Fruit fly (Drosophila melanogaster) whole organism: ENCODE results near the gene CG12655.
"Not testable (repeated sequence)": the region's sequence is repeated elsewhere in the genome, so short reads cannot be mapped to it uniquely, and the experiment has no call there.

Experiments used
- CG8478 ChIP-seq: fragments of >200 bp; optimal IDR thresholded peaks from 2 replicates; lab custom pipeline; 2018; ENCODE audit warnings: inconsistent platforms
- EcR ChIP-seq, 2 experiments: fragments of >200 bp; optimal IDR thresholded peaks; 2 replicates each; lab custom pipeline; 2017; ENCODE audit warnings: missing biosample characterization in 2 of 2, missing genetic modification characterization in 2 of 2, missing genetic modification reagents in 2 of 2

- TF ChIP-seq EcR (GFP tag; optimal IDR thresholded peaks at IDR 0.05; lab: Kevin White, UChicago); CG8478: not testable (repeated sequence)
Observed at dm6 chrX:19929078-19929477, 30.1 kb downstream of the CG12655 start, which contains the start of gene CG45489.
